Worm (Caenorhabditis elegans) whole organism, midembryonic: ENCODE results near the gene scl-17.

Experiments
- T22C8.4 ChIP-seq: fragments of 200-800 bp; sonication (Bioruptor generic); IDR thresholded peaks from 2 replicates; pipeline ENCODE4 v1.3.6; 2022; ENCODE audit warnings: missing genetic modification characterization, missing compliant biosample characterization
- cog-1 ChIP-seq: sonication (generic microtip); optimal IDR thresholded peaks from 2 replicates; lab custom pipeline; 2016; ENCODE audit warnings: missing genetic modification characterization, missing compliant biosample characterization
- flt-1 ChIP-seq: fragments of 200-800 bp; sonication (Bioruptor generic); IDR thresholded peaks from 2 replicates; pipeline ENCODE4 v1.3.6; 2022; ENCODE audit warnings: missing genetic modification characterization, missing compliant biosample characterization
- klf-2 ChIP-seq: fragments of 200-800 bp; sonication (Bioruptor generic); conservative IDR thresholded peaks from 2 replicates; pipeline ENCODE4 v1.3.6; 2022; ENCODE audit warnings: missing genetic modification reagents, missing genetic modification characterization, missing compliant biosample characterization
- med-1 ChIP-seq: sonication (generic microtip); optimal IDR thresholded peaks from 2 replicates; lab custom pipeline; 2017; ENCODE audit warnings: missing genetic modification characterization, mild to moderate bottlenecking, missing compliant biosample characterization, antibody characterized with exemption, missing genetic modification reagents; ENCODE audit not compliant: insufficient read depth
- ref-1 ChIP-seq: fragments of 200-800 bp; sonication (Bioruptor generic); conservative IDR thresholded peaks from 2 replicates; pipeline ENCODE4 v1.3.6; 2022; ENCODE audit warnings: missing genetic modification reagents, missing genetic modification characterization, missing compliant biosample characterization
- tab-1 ChIP-seq: fragments of 200-800 bp; sonication (Bioruptor generic); IDR thresholded peaks from 2 replicates; pipeline ENCODE4 v1.3.6; 2022; ENCODE audit warnings: missing genetic modification characterization, missing compliant biosample characterization
- ztf-23 ChIP-seq: fragments of 200-800 bp; sonication (Bioruptor generic); IDR thresholded peaks from 2 replicates; pipeline ENCODE4 v1.3.6; 2022; ENCODE audit warnings: missing genetic modification reagents, missing genetic modification characterization, missing compliant biosample characterization
- ztf-29 ChIP-seq: fragments of 200-800 bp; sonication (Bioruptor generic); IDR thresholded peaks from 2 replicates; pipeline ENCODE4 v1.3.6; 2022; ENCODE audit warnings: missing genetic modification reagents, missing genetic modification characterization, missing compliant biosample characterization

The scl-17 gene

ce11 chrII:1490813-1491212, 45.8 kb downstream of the scl-17 start:
- TF ChIP-seq cog-1 (tag; lab: Kevin White, UChicago) (no peak), ztf-23 (GFP tag; lab: Robert Waterston, UW) (no peak), med-1 (GFP tag; lab: Kevin White, UChicago) (no peak), ztf-29 (GFP tag; lab: Robert Waterston, UW) (no peak), tab-1 (GFP tag; lab: Robert Waterston, UW) (no peak), flt-1 (GFP tag; lab: Robert Waterston, UW) (no peak), ref-1 (GFP tag; lab: Robert Waterston, UW) (no peak), T22C8.4 (GFP tag; lab: Robert Waterston, UW) (no peak), klf-2 (GFP tag; lab: Robert Waterston, UW) (no peak)
